Fruit fly (Drosophila melanogaster): Measurements from ENCODE around the gene Ance-3.

Ance-3 gene

DNA sequence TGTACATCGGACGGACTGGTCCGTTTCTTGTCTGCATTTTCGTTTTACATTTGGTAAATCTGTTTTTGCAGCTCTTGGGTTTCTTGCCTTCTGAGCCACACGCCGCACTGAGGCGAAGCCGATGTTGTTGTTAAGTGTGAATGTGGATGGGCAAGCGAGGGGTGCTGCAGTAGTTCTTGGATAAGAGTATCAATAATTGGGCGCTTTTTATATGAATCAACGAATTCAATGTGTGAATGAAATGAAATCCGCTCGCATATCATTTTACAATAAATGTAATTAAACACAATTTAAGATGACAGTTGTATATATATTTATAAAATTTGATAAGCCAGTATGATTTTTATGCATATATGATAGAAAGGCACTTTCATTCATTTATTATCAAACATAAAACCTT, 13.9 kb downstream of the Ance-3 start (continued):
- TF ChIP-seq Drgx (GFP tag; IDR thresholded peaks at IDR 0.05) = peak; percentile 39; the same call in 1 of the 2 replicates
- TF ChIP-seq nau (GFP tag; optimal IDR thresholded peaks at IDR 0.05) = no peak
- TF ChIP-seq CG5953 (GFP tag; IDR thresholded peaks at IDR 0.05) = no peak
- no peak for TF ChIP-seq exex (tag; optimal IDR thresholded peaks at IDR 0.05)
- TF ChIP-seq Ssrp (tag; optimal IDR thresholded peaks at IDR 0.05) = no peak
- no peak for TF ChIP-seq pan (optimal IDR thresholded peaks at IDR 0.05)
- TF ChIP-seq pan (GFP tag; optimal IDR thresholded peaks at IDR 0.05 in 1 of 2, IDR thresholded peaks at IDR 0.05 in 1 of 2) = no peak
- no peak for TF ChIP-seq Dek (tag; optimal IDR thresholded peaks at IDR 0.05)
- no peak for TF ChIP-seq ara (GFP tag; IDR thresholded peaks at IDR 0.05)
- TF ChIP-seq HLH54F (GFP tag; optimal IDR thresholded peaks at IDR 0.05) = no peak
- no peak for TF ChIP-seq CG15601 (tag; optimal IDR thresholded peaks at IDR 0.05)
- no peak for TF ChIP-seq CG10431 (GFP tag; optimal IDR thresholded peaks at IDR 0.05)
- no peak for TF ChIP-seq crc (GFP tag; optimal IDR thresholded peaks at IDR 0.05)
- TF ChIP-seq CG7357 (GFP tag; IDR thresholded peaks at IDR 0.05) = no peak
- TF ChIP-seq CG6254 (GFP tag; optimal IDR thresholded peaks at IDR 0.05) = no peak
- TF ChIP-seq MESR4 (GFP tag; optimal IDR thresholded peaks at IDR 0.05) = no peak
- TF ChIP-seq CG13296 (GFP tag; optimal IDR thresholded peaks at IDR 0.05) = no peak
- no peak for TF ChIP-seq Atf3 (GFP tag; optimal IDR thresholded peaks at IDR 0.05)
- TF ChIP-seq Bdp1 (GFP tag; optimal IDR thresholded peaks at IDR 0.05) = no peak
- TF ChIP-seq Neu2 (GFP tag; optimal IDR thresholded peaks at IDR 0.05; ENCODE audit: borderline replicate concordance) = no peak
- no peak for TF ChIP-seq CG34224 (GFP tag; IDR thresholded peaks at IDR 0.05; ENCODE audit: partially characterized antibody)

DNA sequence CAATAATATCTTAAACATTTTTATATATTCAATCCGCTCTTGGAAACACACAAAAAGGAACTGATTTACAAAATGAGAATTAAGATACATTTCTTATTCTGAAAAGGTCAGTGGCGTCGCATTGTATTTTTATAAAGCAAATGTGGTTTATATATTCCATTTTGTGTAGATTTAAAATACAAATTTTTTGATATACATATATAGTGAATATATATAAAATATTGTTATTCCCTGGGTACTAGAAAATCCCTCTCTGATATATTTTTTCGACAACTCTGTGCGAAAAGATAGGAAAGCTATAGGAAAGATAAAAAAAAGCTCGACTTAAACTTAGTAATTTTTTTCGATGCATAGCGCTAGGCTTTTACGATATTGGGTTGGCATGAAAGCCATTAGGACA, 16.8 kb downstream of the Ance-3 start, which contains the start of gene CG42711:
Gene CG42711, minus strand, starts transcription at position 45 of the 400 bp plus-strand sequence.
- TF ChIP-seq CG30020 (tag; optimal IDR thresholded peaks at IDR 0.05) (no peak), CG34422 (GFP tag; IDR thresholded peaks at IDR 0.05) (no peak), CG11504 (tag; optimal IDR thresholded peaks at IDR 0.05) (peak; percentile 6), Drgx (GFP tag; IDR thresholded peaks at IDR 0.05) (peak; percentile 72), Sox102F (GFP tag; optimal IDR thresholded peaks at IDR 0.05) (peak; percentile 25), gem (tag; optimal IDR thresholded peaks at IDR 0.05) (peak; percentile 23)

DNA sequence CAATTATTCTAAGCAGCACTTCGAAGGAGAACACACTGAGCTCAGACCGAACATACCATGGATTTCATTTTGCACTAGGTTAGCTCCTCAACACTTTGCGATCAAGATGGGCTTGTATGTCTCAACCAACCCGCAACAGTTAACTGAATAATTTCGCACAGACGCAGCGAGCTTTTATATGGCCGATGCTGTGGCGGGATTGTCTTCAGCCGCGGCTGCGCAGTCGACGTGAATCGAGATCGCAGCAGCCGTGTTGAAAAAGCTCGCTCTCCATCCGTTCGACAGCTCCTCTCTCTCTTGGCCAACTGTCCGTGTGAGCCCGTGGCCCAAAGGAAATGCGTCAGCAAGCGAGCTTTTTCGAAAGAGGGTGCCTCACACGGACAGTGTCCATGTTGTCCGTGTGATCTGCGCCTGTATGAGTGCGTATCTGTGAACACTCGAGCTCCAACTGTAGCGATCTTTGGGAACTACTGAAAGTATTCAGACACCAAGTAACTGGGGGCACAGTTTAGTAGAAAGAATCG, 20.1 kb downstream of the Ance-3 start, which contains the start of gene Vajk2:
Gene Vajk2, minus strand, starts transcription at position 151 of the 524 bp plus-strand sequence.
- TF ChIP-seq caup (GFP tag; optimal IDR thresholded peaks at IDR 0.05; ENCODE audit: severe bottlenecking) = no peak
- TF ChIP-seq Fer2 (tag; optimal IDR thresholded peaks at IDR 0.05) = no peak
- TF ChIP-seq shn (GFP tag; optimal IDR thresholded peaks at IDR 0.05) = no peak
- TF ChIP-seq sens (GFP tag) = no peak
- TF ChIP-seq seq (GFP tag; IDR thresholded peaks at IDR 0.05) = 0 out of 2 replicates have a peak, but pooled peaks have one; percentile 14
- TF ChIP-seq gcm (GFP tag; optimal IDR thresholded peaks at IDR 0.05) = no peak
- TF ChIP-seq emc (GFP tag; optimal IDR thresholded peaks at IDR 0.05) = no peak
- no peak for TF ChIP-seq CG3838 (GFP tag; optimal IDR thresholded peaks at IDR 0.05)
- TF ChIP-seq CG5953 (GFP tag; IDR thresholded peaks at IDR 0.05) = no peak
- no peak for TF ChIP-seq E2f1 (GFP tag; IDR thresholded peaks at IDR 0.05)
- TF ChIP-seq CG13123 (GFP tag; optimal IDR thresholded peaks at IDR 0.05) = no peak
- peak in 1 of 2 experiments; percentile 9 for TF ChIP-seq Trl (optimal IDR thresholded peaks at IDR 0.05)
- TF ChIP-seq Trl (GFP tag; optimal IDR thresholded peaks at IDR 0.05) = no peak
- TF ChIP-seq p53 (GFP tag; optimal IDR thresholded peaks at IDR 0.05) = no peak
- TF ChIP-seq Doc2 (GFP tag; IDR thresholded peaks at IDR 0.05) = no peak
- TF ChIP-seq ash1 (GFP tag; optimal IDR thresholded peaks at IDR 0.05) = no peak
- no peak for TF ChIP-seq gsb (GFP tag; IDR thresholded peaks at IDR 0.05)
- no peak for TF ChIP-seq pho (GFP tag; optimal IDR thresholded peaks at IDR 0.05)
- peak; percentile 58; the same call in 1 of the 3 replicates for TF ChIP-seq CG6175 (GFP tag; IDR thresholded peaks at IDR 0.05)
- TF ChIP-seq CG17612 (GFP tag; IDR thresholded peaks at IDR 0.05) = 0 out of 2 replicates have a peak, but pooled peaks have one; percentile 34
- no peak for TF ChIP-seq otp (GFP tag; IDR thresholded peaks at IDR 0.05)
- TF ChIP-seq tgo (GFP tag; IDR thresholded peaks at IDR 0.05) = no peak
- TF ChIP-seq H2.0 (GFP tag; IDR thresholded peaks at IDR 0.05) = no peak
- TF ChIP-seq pita (GFP tag; optimal IDR thresholded peaks at IDR 0.05) = no peak
- peak; percentile 68 for TF ChIP-seq Adf1 (GFP tag; IDR thresholded peaks at IDR 0.05)

Data from whole organism, embryonic.